Worm (Caenorhabditis elegans) whole organism, L4/young adult: ENCODE data around the gene C34C6.10.

Source experiments
- W03F9.2 ChIP-seq: fragments of 150-350 bp; optimal IDR thresholded peaks from 2 replicates; lab custom pipeline; 2014; ENCODE audit warnings: missing biosample characterization, missing genetic modification characterization
- dao-5 ChIP-seq: sonication (generic microtip); optimal IDR thresholded peaks from 2 replicates; lab custom pipeline; 2016; ENCODE audit warnings: missing genotype, missing genetic modification characterization, moderate library complexity, missing compliant biosample characterization
- him-1 ChIP-seq: sonication (generic microtip); optimal IDR thresholded peaks from 2 replicates; lab custom pipeline; 2016; ENCODE audit warnings: missing genotype, missing genetic modification reagents, missing genetic modification characterization, missing compliant biosample characterization

Gene C34C6.10

DNA sequence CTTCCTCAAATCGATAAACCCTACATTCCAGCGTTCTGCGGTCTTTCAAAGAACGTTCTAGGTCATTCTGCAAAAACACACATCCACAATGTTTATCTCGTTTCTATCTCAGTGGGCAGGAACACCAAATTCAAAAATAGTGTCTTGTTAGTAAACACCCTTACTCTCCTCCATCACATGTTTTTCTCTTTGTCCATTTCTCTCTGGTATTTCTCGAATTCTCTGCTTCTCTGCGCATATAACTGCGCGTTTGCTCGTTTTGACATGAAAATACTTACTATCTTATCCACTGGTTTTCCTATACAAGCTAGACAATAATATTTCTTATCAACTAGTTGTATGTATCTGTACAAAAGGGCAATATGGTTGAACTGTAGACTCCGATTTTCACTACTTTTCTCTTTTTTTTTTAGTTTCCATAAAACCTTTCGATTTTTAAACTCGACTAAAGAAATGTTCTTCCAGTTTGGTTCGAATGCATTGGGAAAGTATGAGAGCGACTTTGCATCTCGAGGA, 45.0 kb downstream of the C34C6.10 start, which contains the start of gene pyr-1:
Gene pyr-1, plus strand, starts transcription at position 466 of the 516 bp plus-strand sequence.
- TF ChIP-seq him-1 (tag; lab: Kevin White, UChicago): no peak
- no peak for TF ChIP-seq W03F9.2 (tag; lab: Kevin White, UChicago)
- TF ChIP-seq dao-5 (tag; lab: Kevin White, UChicago): no peak

DNA sequence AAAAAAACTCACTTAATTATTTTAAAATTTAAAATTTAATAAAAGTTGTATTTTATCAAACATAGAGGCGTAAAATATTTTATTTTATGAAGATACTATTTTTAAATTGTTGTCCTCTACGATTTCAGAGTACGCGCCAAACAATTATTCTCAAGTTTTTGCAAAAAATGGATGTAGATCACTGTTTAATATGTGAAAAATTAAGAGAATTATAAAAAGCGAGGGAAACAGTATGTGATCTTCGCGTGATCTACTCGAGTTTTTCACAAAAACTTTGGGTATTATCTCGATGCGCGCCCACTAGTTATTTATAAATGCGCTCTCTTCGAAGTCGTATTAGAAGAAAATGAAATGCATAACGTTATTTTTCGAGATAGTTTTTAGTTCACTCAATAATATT, 46.8 kb downstream of the C34C6.10 start:
- TF ChIP-seq W03F9.2 (tag; lab: Kevin White, UChicago) (no peak), him-1 (tag; lab: Kevin White, UChicago) (no peak), dao-5 (tag; lab: Kevin White, UChicago) (no peak)

DNA sequence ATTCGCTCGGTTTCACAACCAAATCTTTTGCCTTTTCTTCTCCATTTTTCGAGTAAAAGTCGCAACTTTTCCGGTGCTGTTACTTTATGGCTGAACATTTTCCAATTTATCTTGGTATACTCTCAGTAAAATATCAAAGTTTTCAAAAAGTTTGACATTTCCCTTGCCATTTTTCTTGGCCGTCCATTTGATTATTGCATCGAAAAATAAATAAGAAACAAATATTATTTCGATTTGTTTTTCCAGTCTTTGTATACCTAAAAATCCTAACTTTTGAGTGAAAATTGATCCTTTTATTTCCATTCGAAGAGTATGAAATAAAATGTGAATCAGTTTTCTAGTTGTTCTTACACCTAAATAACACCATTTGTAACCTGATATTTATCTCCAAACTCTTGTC, 49.2 kb downstream of the C34C6.10 start:
- no peak for TF ChIP-seq dao-5 (tag; lab: Kevin White, UChicago)
- no peak for TF ChIP-seq him-1 (tag; lab: Kevin White, UChicago)
- no peak for TF ChIP-seq W03F9.2 (tag; lab: Kevin White, UChicago)
